Fruit fly (Drosophila melanogaster) whole organism, prepupa: ENCODE data around the gene Phf5a.

Experiments
- Blimp-1 ChIP-seq: fragments of 200-800 bp; sonication (Bioruptor generic); optimal IDR thresholded peaks from 3 replicates; lab custom pipeline; 2017; ENCODE audit warnings: missing biosample characterization, missing genetic modification characterization, mild to moderate bottlenecking, moderate library complexity, missing genetic modification reagents
- CG10669 ChIP-seq: fragments of 200-800 bp; sonication (Bioruptor generic); optimal IDR thresholded peaks from 3 replicates; lab custom pipeline; 2018; ENCODE audit warnings: missing biosample characterization, mild to moderate bottlenecking, missing genetic modification characterization, moderate library complexity
- CG11294 ChIP-seq: fragments of 200-800 bp; sonication (Bioruptor generic); IDR thresholded peaks from 2 replicates; pipeline ENCODE4 v1.3.6; 2022; ENCODE audit warnings: missing biosample characterization, missing genetic modification characterization
- CG11762 ChIP-seq: fragments of 200-800 bp; sonication (Bioruptor generic); optimal IDR thresholded peaks from 3 replicates; lab custom pipeline; 2016; ENCODE audit warnings: missing biosample characterization, missing genetic modification characterization; ENCODE audit not compliant: insufficient read depth
- CG11902 ChIP-seq: fragments of 200-800 bp; sonication (Bioruptor generic); optimal IDR thresholded peaks from 3 replicates; lab custom pipeline; 2016; ENCODE audit warnings: missing biosample characterization, missing genetic modification characterization
- CG1621 ChIP-seq: fragments of 200-800 bp; sonication (Bioruptor generic); optimal IDR thresholded peaks from 3 replicates; lab custom pipeline; 2018; ENCODE audit warnings: missing biosample characterization, mild to moderate bottlenecking, missing genetic modification characterization
- CG16779 ChIP-seq: fragments of 200-800 bp; sonication (Bioruptor generic); optimal IDR thresholded peaks from 3 replicates; lab custom pipeline; 2017; ENCODE audit warnings: missing biosample characterization, mild to moderate bottlenecking, missing genetic modification characterization
- CG32006 ChIP-seq: fragments of 200-800 bp; sonication (Bioruptor generic); optimal IDR thresholded peaks from 3 replicates; lab custom pipeline; 2017; ENCODE audit warnings: missing biosample characterization, mild to moderate bottlenecking, missing genetic modification characterization
- CG3919 ChIP-seq: fragments of 200-800 bp; sonication (Bioruptor generic); optimal IDR thresholded peaks from 3 replicates; lab custom pipeline; 2016; ENCODE audit warnings: missing biosample characterization, missing genetic modification characterization
- CG4318 ChIP-seq: fragments of 200-800 bp; sonication (Bioruptor generic); optimal IDR thresholded peaks from 3 replicates; lab custom pipeline; 2017; ENCODE audit warnings: missing biosample characterization, mild to moderate bottlenecking, missing genetic modification characterization
- CG6163 ChIP-seq: fragments of 200-800 bp; sonication (Bioruptor generic); IDR thresholded peaks from 3 replicates; pipeline ENCODE4 v1.3.6; 2022; ENCODE audit warnings: missing biosample characterization, missing genetic modification characterization
- CG6276 ChIP-seq: fragments of 200-800 bp; sonication (Bioruptor generic); optimal IDR thresholded peaks from 2 replicates; lab custom pipeline; 2017; ENCODE audit warnings: missing biosample characterization, mild to moderate bottlenecking, missing genetic modification characterization
- CG6792 ChIP-seq: fragments of 200-800 bp; sonication (Bioruptor generic); optimal IDR thresholded peaks from 3 replicates; lab custom pipeline; 2016; ENCODE audit warnings: missing biosample characterization, missing genetic modification characterization
- CG6808 ChIP-seq: fragments of 200-800 bp; sonication (Bioruptor generic); optimal IDR thresholded peaks from 3 replicates; lab custom pipeline; 2017; ENCODE audit warnings: missing biosample characterization, missing genetic modification characterization, mild to moderate bottlenecking, moderate library complexity, missing genetic modification reagents
- CG6854 ChIP-seq: fragments of 200-800 bp; sonication (Bioruptor generic); optimal IDR thresholded peaks from 2 replicates; lab custom pipeline; 2017; ENCODE audit warnings: missing biosample characterization, mild to moderate bottlenecking, missing genetic modification characterization
- CG7368 ChIP-seq: fragments of 200-800 bp; sonication (Bioruptor generic); optimal IDR thresholded peaks from 3 replicates; lab custom pipeline; 2016; ENCODE audit warnings: missing biosample characterization, missing genetic modification characterization
- CG9139 ChIP-seq: fragments of 200-800 bp; sonication (Bioruptor generic); optimal IDR thresholded peaks from 3 replicates; lab custom pipeline; 2017; ENCODE audit warnings: missing biosample characterization, mild to moderate bottlenecking, missing genetic modification characterization
- Eip75B ChIP-seq: fragments of 200-800 bp; sonication (Bioruptor generic); optimal IDR thresholded peaks from 3 replicates; lab custom pipeline; 2016; ENCODE audit warnings: missing biosample characterization, missing genetic modification characterization
- Ets21C ChIP-seq: fragments of 200-800 bp; sonication (Bioruptor generic); optimal IDR thresholded peaks from 3 replicates; lab custom pipeline; 2016; ENCODE audit warnings: missing biosample characterization, missing genetic modification characterization
- Ets96B ChIP-seq: fragments of 200-800 bp; optimal IDR thresholded peaks from 2 replicates; lab custom pipeline; 2019; ENCODE audit warnings: missing biosample characterization, mild to moderate bottlenecking, missing genetic modification characterization, moderate library complexity
- Hr38 ChIP-seq: sonication (Bioruptor generic); optimal IDR thresholded peaks from 2 replicates; lab custom pipeline; 2016; ENCODE audit warnings: missing biosample characterization, missing genetic modification characterization
- Hr39 ChIP-seq: fragments of 200-800 bp; sonication (Bioruptor generic); optimal IDR thresholded peaks from 2 replicates; lab custom pipeline; 2016; ENCODE audit warnings: missing biosample characterization, missing genetic modification characterization
- Hr4 ChIP-seq: fragments of 200-800 bp; sonication (Bioruptor generic); optimal IDR thresholded peaks from 3 replicates; lab custom pipeline; 2016; ENCODE audit warnings: missing biosample characterization, missing genetic modification characterization
- Lpt ChIP-seq: fragments of 200-800 bp; sonication (Bioruptor generic); optimal IDR thresholded peaks from 3 replicates; lab custom pipeline; 2016; ENCODE audit warnings: missing biosample characterization, missing genetic modification characterization
- Met ChIP-seq: fragments of 200-800 bp; sonication (Bioruptor generic); optimal IDR thresholded peaks from 3 replicates; lab custom pipeline; 2016; ENCODE audit warnings: missing biosample characterization, missing genetic modification characterization
- OdsH ChIP-seq: fragments of 200-800 bp; sonication (Bioruptor generic); optimal IDR thresholded peaks from 3 replicates; lab custom pipeline; 2016; ENCODE audit warnings: missing biosample characterization, missing genetic modification characterization
- Smox ChIP-seq: fragments of 200-800 bp; sonication (Bioruptor generic); optimal IDR thresholded peaks from 3 replicates; lab custom pipeline; 2016; ENCODE audit warnings: missing biosample characterization, missing genetic modification characterization
- Sox102F ChIP-seq: fragments of 200-800 bp; sonication (Bioruptor generic); optimal IDR thresholded peaks from 2 replicates; lab custom pipeline; 2016; ENCODE audit warnings: missing biosample characterization, mild to moderate bottlenecking, missing genetic modification characterization
- Sox14 ChIP-seq: fragments of 200-800 bp; sonication (Bioruptor generic); optimal IDR thresholded peaks from 3 replicates; lab custom pipeline; 2016; ENCODE audit warnings: missing biosample characterization, missing genetic modification characterization
- Sox15 ChIP-seq: fragments of 200-800 bp; sonication (Bioruptor generic); optimal IDR thresholded peaks from 3 replicates; lab custom pipeline; 2016; ENCODE audit warnings: missing biosample characterization, missing genetic modification characterization
- achi ChIP-seq: fragments of 200-800 bp; sonication (Bioruptor generic); optimal IDR thresholded peaks from 3 replicates; lab custom pipeline; 2016; ENCODE audit warnings: missing biosample characterization, missing genetic modification characterization
- acj6 ChIP-seq: fragments of 200-800 bp; sonication (Bioruptor generic); optimal IDR thresholded peaks from 3 replicates; lab custom pipeline; 2016; ENCODE audit warnings: missing biosample characterization, missing genetic modification characterization
- cyc ChIP-seq: fragments of 200-800 bp; sonication (Bioruptor generic); optimal IDR thresholded peaks from 3 replicates; lab custom pipeline; 2016; ENCODE audit warnings: missing biosample characterization, missing genetic modification characterization
- dac ChIP-seq: fragments of 200-800 bp; sonication (Bioruptor generic); optimal IDR thresholded peaks from 2 replicates; lab custom pipeline; 2017; ENCODE audit warnings: missing biosample characterization, mild to moderate bottlenecking, missing genetic modification characterization
- dsx ChIP-seq: fragments of 200-800 bp; optimal IDR thresholded peaks from 3 replicates; lab custom pipeline; 2019; ENCODE audit warnings: missing biosample characterization, mild to moderate bottlenecking, missing genetic modification characterization, moderate library complexity; ENCODE audit not compliant: poor library complexity, severe bottlenecking
- eg ChIP-seq: fragments of 200-800 bp; sonication (Bioruptor generic); IDR thresholded peaks from 3 replicates; pipeline ENCODE4 v1.3.6; 2022; ENCODE audit warnings: missing biosample characterization, missing genetic modification characterization
- esn ChIP-seq: fragments of 200-800 bp; sonication (Bioruptor generic); optimal IDR thresholded peaks from 2 replicates; lab custom pipeline; 2016; ENCODE audit warnings: missing biosample characterization, mild to moderate bottlenecking, missing genetic modification characterization, moderate library complexity
- fd85E ChIP-seq: fragments of 200-800 bp; sonication (Bioruptor generic); optimal IDR thresholded peaks from 3 replicates; lab custom pipeline; 2016; ENCODE audit warnings: missing biosample characterization, missing genetic modification characterization
- fkh ChIP-seq: fragments of 200-800 bp; sonication (Bioruptor generic); optimal IDR thresholded peaks from 3 replicates; lab custom pipeline; 2017; ENCODE audit warnings: missing biosample characterization, mild to moderate bottlenecking, missing genetic modification characterization, moderate library complexity
- lz ChIP-seq: fragments of 200-800 bp; sonication (Bioruptor generic); optimal IDR thresholded peaks from 3 replicates; lab custom pipeline; 2016; ENCODE audit warnings: missing biosample characterization, missing genetic modification characterization
- pdm3 ChIP-seq: fragments of 200-800 bp; sonication (Bioruptor generic); optimal IDR thresholded peaks from 3 replicates; lab custom pipeline; 2016; ENCODE audit warnings: missing biosample characterization, missing genetic modification characterization
- salr ChIP-seq, 2 experiments: fragments of 200-800 bp; sonication (Bioruptor generic); optimal IDR thresholded peaks; 3 replicates each; lab custom pipeline; 2016 to 2018; ENCODE audit warnings: missing biosample characterization in 2 of 2, missing genetic modification characterization in 2 of 2, mild to moderate bottlenecking in 1 of 2
- spab ChIP-seq: fragments of 200-800 bp; sonication (Bioruptor generic); optimal IDR thresholded peaks from 2 replicates; lab custom pipeline; 2017; ENCODE audit warnings: missing biosample characterization, mild to moderate bottlenecking, missing genetic modification characterization, missing genetic modification reagents
- ss ChIP-seq, 2 experiments: fragments of 200-800 bp; sonication (Bioruptor generic); optimal IDR thresholded peaks; 2 replicates in 1 of 2; 3 replicates in 1 of 2; lab custom pipeline; 2017 to 2018; ENCODE audit warnings: mild to moderate bottlenecking in 2 of 2, missing biosample characterization in 2 of 2, missing genetic modification characterization in 2 of 2, moderate library complexity in 1 of 2
- vri ChIP-seq: fragments of 200-800 bp; sonication (Bioruptor generic); optimal IDR thresholded peaks from 3 replicates; lab custom pipeline; 2016; ENCODE audit warnings: missing biosample characterization, mild to moderate bottlenecking, missing genetic modification characterization

Phf5a gene

dm6 chr2L:6480212-6480994 is 10.2 kb downstream of the Phf5a start, which contains the start of the genes Sec61alpha and Daxx (continued):
- peak; percentile 61 for TF ChIP-seq CG6808
- TF ChIP-seq CG7368 (GFP tag; lab: Kevin White, UChicago): peak; percentile 72
- TF ChIP-seq CG11294 (GFP tag; lab: Robert Waterston, UW): peak; percentile 74
- peak; percentile 74 for TF ChIP-seq CG11762
- TF ChIP-seq Blimp-1 (GFP tag; lab: Kevin White, UChicago): no peak
- TF ChIP-seq Ets96B (tag; lab: Kevin White, UChicago): peak; percentile 58
- peak; percentile 90 for TF ChIP-seq lz
- TF ChIP-seq Hr39: peak; percentile 92
- peak; percentile 85 for TF ChIP-seq Met (GFP tag; lab: Kevin White, UChicago)

dm6 chr2L:6479226-6479906 is 11.3 kb downstream of the Phf5a start:
- TF ChIP-seq CG4318 (no peak), CG7368 (GFP tag; lab: Kevin White, UChicago) (no peak), CG32006 (GFP tag; lab: Kevin White, UChicago) (peak; percentile 48), pdm3 (GFP tag; lab: Kevin White, UChicago) (peak; percentile 29), CG6854 (no peak), vri (peak; percentile 35), acj6 (GFP tag; lab: Kevin White, UChicago) (peak; percentile 18), esn (GFP tag; lab: Kevin White, UChicago) (no peak), CG9139 (GFP tag; lab: Kevin White, UChicago) (no peak), cyc (GFP tag; lab: Kevin White, UChicago) (no peak), ss (GFP tag; optimal IDR thresholded peaks at IDR 0.05; lab: Kevin White, UChicago) (peak; percentile 44 to 59), OdsH (GFP tag; lab: Kevin White, UChicago) (no peak), fkh (GFP tag; lab: Kevin White, UChicago) (peak; percentile 97), CG11294 (GFP tag; lab: Robert Waterston, UW) (no peak), Eip75B (GFP tag; lab: Kevin White, UChicago) (no peak), Sox102F (GFP tag; lab: Kevin White, UChicago) (peak; percentile 13), Met (GFP tag; lab: Kevin White, UChicago) (peak; percentile 14), achi (GFP tag; lab: Kevin White, UChicago) (peak; percentile 99), Sox14 (GFP tag; lab: Kevin White, UChicago) (peak; percentile 2), dac (GFP tag; lab: Kevin White, UChicago) (no peak), CG6808 (peak; percentile 29), eg (GFP tag; lab: Robert Waterston, UW) (peak; percentile 3; the same call in 2 of the 3 replicates), dsx (peak; percentile 12), Hr4 (GFP tag; lab: Kevin White, UChicago) (peak; percentile 36), CG10669 (no peak), CG16779 (tag; lab: Kevin White, UChicago) (peak; percentile 30), Hr39 (no peak), CG1621 (tag; lab: Kevin White, UChicago) (peak; percentile 49), CG11902 (GFP tag; lab: Kevin White, UChicago) (no peak), Ets21C (GFP tag; lab: Kevin White, UChicago) (no peak), Smox (GFP tag; lab: Kevin White, UChicago) (no peak), lz (peak; percentile 21), salr (GFP tag; optimal IDR thresholded peaks at IDR 0.05; lab: Kevin White, UChicago) (no peak), CG6792 (GFP tag; lab: Kevin White, UChicago) (no peak), Ets96B (tag; lab: Kevin White, UChicago) (peak; percentile 7), Hr38 (GFP tag; lab: Kevin White, UChicago) (no peak), spab (GFP tag; lab: Kevin White, UChicago) (no peak), CG11762 (no peak), Sox15 (GFP tag; lab: Kevin White, UChicago) (no peak), Lpt (GFP tag; lab: Kevin White, UChicago) (no peak), fd85E (GFP tag; lab: Kevin White, UChicago) (no peak), CG6276 (peak; percentile 13), CG6163 (GFP tag; lab: Robert Waterston, UW) (peak; percentile 25; the same call in 1 of the 3 replicates), CG3919 (GFP tag; lab: Kevin White, UChicago) (peak; percentile 23)
